Fruit fly (Drosophila melanogaster) whole organism, embryonic: ENCODE data around the gene CG8301.
A peak's percentile ranks its signal among the peaks of the same experiment; 100 is the strongest.

Source experiments
- Atf-2 ChIP-seq: fragments of 200-800 bp; sonication (Bioruptor generic); optimal IDR thresholded peaks from 2 replicates; lab custom pipeline; 2016; ENCODE audit warnings: missing biosample characterization, missing genetic modification characterization
- CG10321 ChIP-seq: fragments of 200-800 bp; sonication (Bioruptor generic); IDR thresholded peaks from 2 replicates; pipeline ENCODE4 v1.3.6; 2022; ENCODE audit warnings: missing biosample characterization, missing genetic modification characterization
- CG11085 ChIP-seq: fragments of 200-800 bp; sonication (Bioruptor generic); IDR thresholded peaks from 2 replicates; pipeline ENCODE4 v1.3.6; 2022; ENCODE audit warnings: missing biosample characterization, missing genetic modification characterization
- CG12236 ChIP-seq: fragments of 200-800 bp; sonication (Bioruptor generic); optimal IDR thresholded peaks from 2 replicates; lab custom pipeline; 2016; ENCODE audit warnings: missing biosample characterization, missing genetic modification characterization
- CG13424 ChIP-seq: fragments of 200-800 bp; sonication (Bioruptor generic); optimal IDR thresholded peaks from 2 replicates; lab custom pipeline; 2019; ENCODE audit warnings: missing biosample characterization, mild to moderate bottlenecking, missing genetic modification characterization, moderate library complexity
- CG13624 ChIP-seq: fragments of 200-800 bp; sonication (Bioruptor generic); optimal IDR thresholded peaks from 2 replicates; lab custom pipeline; 2016; ENCODE audit warnings: missing biosample characterization, missing genetic modification characterization
- CG14441 ChIP-seq: fragments of 200-800 bp; sonication (Bioruptor generic); IDR thresholded peaks from 2 replicates; pipeline ENCODE4 v1.3.6; 2022; ENCODE audit warnings: missing biosample characterization, missing genetic modification characterization
- CG14965 ChIP-seq: fragments of 200-800 bp; sonication (Bioruptor generic); optimal IDR thresholded peaks from 2 replicates; lab custom pipeline; 2016; ENCODE audit warnings: missing biosample characterization, missing genetic modification characterization, borderline replicate concordance
- CG15514 ChIP-seq: fragments of 200-800 bp; sonication (Bioruptor generic); optimal IDR thresholded peaks from 3 replicates; lab custom pipeline; 2017; ENCODE audit warnings: missing biosample characterization, missing genetic modification characterization, mild to moderate bottlenecking, moderate library complexity, missing genetic modification reagents
- CG17186 ChIP-seq: fragments of 200-800 bp; sonication (Bioruptor generic); optimal IDR thresholded peaks from 3 replicates; lab custom pipeline; 2017; ENCODE audit warnings: missing biosample characterization, missing genetic modification reagents, missing genetic modification characterization
- CG17568 ChIP-seq: fragments of 200-800 bp; sonication (Bioruptor generic); optimal IDR thresholded peaks from 2 replicates; lab custom pipeline; 2018; ENCODE audit warnings: missing biosample characterization, mild to moderate bottlenecking, missing genetic modification characterization, moderate library complexity
- CG18764 ChIP-seq: fragments of 200-800 bp; sonication (Bioruptor generic); optimal IDR thresholded peaks from 3 replicates; lab custom pipeline; 2016; ENCODE audit warnings: missing biosample characterization, missing genetic modification characterization
- CG2116 ChIP-seq: fragments of 200-800 bp; sonication (Bioruptor generic); optimal IDR thresholded peaks from 3 replicates; lab custom pipeline; 2018; ENCODE audit warnings: missing biosample characterization, mild to moderate bottlenecking, missing genetic modification characterization
- CG31388 ChIP-seq: fragments of 200-800 bp; sonication (Bioruptor generic); optimal IDR thresholded peaks from 2 replicates; lab custom pipeline; 2016; ENCODE audit warnings: missing biosample characterization, missing genetic modification characterization
- CG33557 ChIP-seq: fragments of 200-800 bp; sonication (Bioruptor generic); optimal IDR thresholded peaks from 2 replicates; lab custom pipeline; 2019; ENCODE audit warnings: missing biosample characterization, mild to moderate bottlenecking, missing genetic modification characterization, moderate library complexity
- CG3838 ChIP-seq: fragments of 200-800 bp; sonication (Bioruptor generic); optimal IDR thresholded peaks from 3 replicates; lab custom pipeline; 2016; ENCODE audit warnings: missing biosample characterization, missing genetic modification characterization
- CG4328 ChIP-seq: fragments of 200-800 bp; sonication (Bioruptor generic); optimal IDR thresholded peaks from 3 replicates; lab custom pipeline; 2017; ENCODE audit warnings: missing biosample characterization, missing genetic modification reagents, missing genetic modification characterization
- CG4617 ChIP-seq: fragments of 200-800 bp; sonication (Bioruptor generic); optimal IDR thresholded peaks from 3 replicates; lab custom pipeline; 2016; ENCODE audit warnings: missing biosample characterization, missing genetic modification characterization, borderline replicate concordance
- CG6654 ChIP-seq: fragments of 200-800 bp; sonication (Bioruptor generic); optimal IDR thresholded peaks from 2 replicates; lab custom pipeline; 2017; ENCODE audit warnings: missing biosample characterization, mild to moderate bottlenecking, missing genetic modification characterization
- CG9727 ChIP-seq: fragments of 200-800 bp; sonication (Bioruptor generic); optimal IDR thresholded peaks from 3 replicates; lab custom pipeline; 2017; ENCODE audit warnings: missing biosample characterization, mild to moderate bottlenecking, missing genetic modification characterization
- CHES-1-like ChIP-seq: fragments of 200-800 bp; sonication (Bioruptor generic); optimal IDR thresholded peaks from 2 replicates; lab custom pipeline; 2016; ENCODE audit warnings: missing biosample characterization, missing genetic modification characterization
- CoRest ChIP-seq: fragments of 200-800 bp; sonication (Bioruptor generic); optimal IDR thresholded peaks from 3 replicates; lab custom pipeline; 2018; ENCODE audit warnings: missing biosample characterization, mild to moderate bottlenecking, missing genetic modification characterization, moderate library complexity
- D19B ChIP-seq: fragments of 200-800 bp; sonication (Bioruptor generic); optimal IDR thresholded peaks from 2 replicates; lab custom pipeline; 2017; ENCODE audit warnings: missing biosample characterization, mild to moderate bottlenecking, missing genetic modification characterization
- H2.0 ChIP-seq: fragments of 200-800 bp; sonication (Bioruptor generic); IDR thresholded peaks from 2 replicates; pipeline ENCODE4 v1.3.6; 2022; ENCODE audit warnings: missing biosample characterization, missing genetic modification characterization
- Max ChIP-seq: fragments of 200-800 bp; sonication (Bioruptor generic); optimal IDR thresholded peaks from 2 replicates; lab custom pipeline; 2016; ENCODE audit warnings: missing biosample characterization, mild to moderate bottlenecking, missing genetic modification characterization
- NK7.1 ChIP-seq: fragments of 200-800 bp; sonication (Bioruptor generic); optimal IDR thresholded peaks from 3 replicates; lab custom pipeline; 2016; ENCODE audit warnings: missing biosample characterization, missing genetic modification characterization
- Oaz ChIP-seq: fragments of 200-800 bp; sonication (Bioruptor generic); IDR thresholded peaks from 2 replicates; pipeline ENCODE4 v1.3.6; 2022; ENCODE audit warnings: missing biosample characterization, missing genetic modification characterization
- TFAM ChIP-seq: fragments of 200-800 bp; sonication (Bioruptor generic); optimal IDR thresholded peaks from 2 replicates; lab custom pipeline; 2017; ENCODE audit warnings: missing biosample characterization, missing genetic modification characterization, inconsistent platforms
- ac ChIP-seq: fragments of 200-800 bp; sonication (Bioruptor generic); optimal IDR thresholded peaks from 3 replicates; lab custom pipeline; 2017; ENCODE audit warnings: missing biosample characterization, mild to moderate bottlenecking, missing genetic modification characterization
- amos ChIP-seq: fragments of 200-800 bp; sonication (Bioruptor generic); IDR thresholded peaks from 2 replicates; pipeline ENCODE4 v1.3.6; 2022; ENCODE audit warnings: missing biosample characterization, missing genetic modification characterization; ENCODE audit not compliant: partially characterized antibody
- az2 ChIP-seq: fragments of 200-800 bp; sonication (Bioruptor generic); optimal IDR thresholded peaks from 3 replicates; lab custom pipeline; 2016; ENCODE audit warnings: missing biosample characterization, missing genetic modification characterization
- bab2 ChIP-seq: fragments of 200-800 bp; sonication (Bioruptor generic); optimal IDR thresholded peaks from 2 replicates; lab custom pipeline; 2016; ENCODE audit warnings: missing biosample characterization, missing genetic modification characterization
- bbx ChIP-seq: fragments of 200-800 bp; sonication (Bioruptor generic); IDR thresholded peaks from 2 replicates; pipeline ENCODE4 v1.3.6; 2022; ENCODE audit warnings: missing biosample characterization, missing genetic modification characterization; ENCODE audit not compliant: partially characterized antibody
- corto ChIP-seq: fragments of 200-800 bp; sonication (Bioruptor generic); optimal IDR thresholded peaks from 2 replicates; lab custom pipeline; 2016; ENCODE audit warnings: missing biosample characterization, mild to moderate bottlenecking, missing genetic modification characterization, moderate library complexity
- danr ChIP-seq: fragments of 200-800 bp; sonication (Bioruptor generic); IDR thresholded peaks from 2 replicates; pipeline ENCODE4 v1.3.6; 2022; ENCODE audit warnings: missing biosample characterization, missing genetic modification characterization
- dmrt99B ChIP-seq: fragments of 200-800 bp; sonication (Bioruptor generic); optimal IDR thresholded peaks from 2 replicates; lab custom pipeline; 2018; ENCODE audit warnings: missing biosample characterization, mild to moderate bottlenecking, missing genetic modification characterization, moderate library complexity
- esg ChIP-seq: fragments of 200-800 bp; sonication (Bioruptor generic); conservative IDR thresholded peaks from 2 replicates; pipeline ENCODE4 v1.3.6; 2022; ENCODE audit warnings: missing biosample characterization, missing genetic modification characterization
- gro ChIP-seq: fragments of 200-800 bp; sonication (Bioruptor generic); optimal IDR thresholded peaks from 2 replicates; lab custom pipeline; 2016; ENCODE audit warnings: missing biosample characterization, missing genetic modification characterization
- gsb ChIP-seq: fragments of 200-800 bp; sonication (Bioruptor generic); IDR thresholded peaks from 2 replicates; pipeline ENCODE4 v1.3.6; 2022; ENCODE audit warnings: missing biosample characterization, missing genetic modification characterization
- gt ChIP-seq: fragments of 200-800 bp; sonication (Bioruptor generic); IDR thresholded peaks from 2 replicates; pipeline ENCODE4 v1.3.6; 2022; ENCODE audit warnings: missing biosample characterization, missing genetic modification characterization
- ham ChIP-seq: fragments of 200-800 bp; sonication (Bioruptor generic); IDR thresholded peaks from 2 replicates; pipeline ENCODE4 v1.3.6; 2022; ENCODE audit warnings: missing biosample characterization, missing genetic modification characterization
- inv ChIP-seq: fragments of 200-800 bp; sonication (Bioruptor generic); IDR thresholded peaks from 2 replicates; pipeline ENCODE4 v1.3.6; 2022; ENCODE audit warnings: missing biosample characterization, missing genetic modification characterization; ENCODE audit not compliant: partially characterized antibody
- jing ChIP-seq: fragments of 200-800 bp; sonication (Bioruptor generic); optimal IDR thresholded peaks from 2 replicates; lab custom pipeline; 2018; ENCODE audit warnings: missing biosample characterization, mild to moderate bottlenecking, missing genetic modification characterization
- kay ChIP-seq: fragments of 200-800 bp; sonication (Bioruptor generic); optimal IDR thresholded peaks from 2 replicates; lab custom pipeline; 2016; ENCODE audit warnings: missing biosample characterization, missing genetic modification characterization
- mam ChIP-seq: fragments of 200-800 bp; sonication (Bioruptor generic); optimal IDR thresholded peaks from 3 replicates; lab custom pipeline; 2016; ENCODE audit warnings: missing biosample characterization, missing genetic modification characterization
- onecut ChIP-seq: fragments of 200-800 bp; sonication (Bioruptor generic); IDR thresholded peaks from 2 replicates; pipeline ENCODE4 v1.3.6; 2022; ENCODE audit warnings: missing biosample characterization, missing genetic modification characterization
- pfk ChIP-seq: fragments of 200-800 bp; sonication (Bioruptor generic); optimal IDR thresholded peaks from 2 replicates; lab custom pipeline; 2018; ENCODE audit warnings: missing biosample characterization, mild to moderate bottlenecking, missing genetic modification characterization, moderate library complexity
- pnt ChIP-seq: fragments of 200-800 bp; sonication (Bioruptor generic); optimal IDR thresholded peaks from 3 replicates; lab custom pipeline; 2016; ENCODE audit warnings: missing biosample characterization, missing genetic modification characterization
- repo ChIP-seq: fragments of 200-800 bp; sonication (Bioruptor generic); optimal IDR thresholded peaks from 2 replicates; lab custom pipeline; 2016; ENCODE audit warnings: missing biosample characterization, missing genetic modification characterization
- sim ChIP-seq: fragments of 200-800 bp; sonication (Bioruptor generic); IDR thresholded peaks from 2 replicates; pipeline ENCODE4 v1.3.6; 2022; ENCODE audit warnings: missing biosample characterization, missing genetic modification characterization
- twi ChIP-seq: fragments of 200-800 bp; optimal IDR thresholded peaks from 2 replicates; lab custom pipeline; 2019; ENCODE audit warnings: missing biosample characterization, mild to moderate bottlenecking, missing genetic modification characterization, moderate library complexity
- unc-4 ChIP-seq: fragments of 200-800 bp; sonication (Bioruptor generic); IDR thresholded peaks from 2 replicates; pipeline ENCODE4 v1.3.6; 2022; ENCODE audit warnings: missing biosample characterization, missing genetic modification characterization; ENCODE audit not compliant: partially characterized antibody

Gene CG8301

dm6 chr3R:9600558-9600959 is 19.5 kb downstream of the CG8301 start (continued):
- TF ChIP-seq CG14441 (GFP tag; lab: Robert Waterston, UW) (peak; percentile 47; the same call in 1 of the 2 replicates), az2 (GFP tag; lab: Kevin White, UChicago) (no peak), CG2116 (GFP tag; lab: Kevin White, UChicago) (no peak), CG17186 (GFP tag; lab: Kevin White, UChicago) (no peak), mam (GFP tag; lab: Kevin White, UChicago) (no peak), CG11085 (GFP tag; lab: Robert Waterston, UW) (0 out of 2 replicates have a peak, but pooled peaks have one; percentile 27), CG33557 (GFP tag; lab: Kevin White, UChicago) (peak; percentile 39), Max (GFP tag; lab: Kevin White, UChicago) (no peak), CG6654 (GFP tag; lab: Kevin White, UChicago) (no peak), pnt (GFP tag; lab: Kevin White, UChicago) (no peak), kay (GFP tag; lab: Kevin White, UChicago) (peak; percentile 43), CG10321 (GFP tag; lab: Robert Waterston, UW) (no peak), ac (GFP tag; lab: Kevin White, UChicago) (no peak), NK7.1 (GFP tag; lab: Kevin White, UChicago) (no peak), CG12236 (GFP tag; lab: Kevin White, UChicago) (no peak), jing (no peak), dmrt99B (tag; lab: Kevin White, UChicago) (peak; percentile 56), CoRest (tag; lab: Kevin White, UChicago) (peak; percentile 50), sim (GFP tag; lab: Robert Waterston, UW) (no peak), ham (GFP tag; lab: Robert Waterston, UW) (no peak), CG4617 (GFP tag; lab: Kevin White, UChicago) (no peak), bbx (GFP tag; lab: Robert Waterston, UW) (no peak), Oaz (GFP tag; lab: Robert Waterston, UW) (no peak), TFAM (GFP tag; lab: Kevin White, UChicago) (no peak), repo (no peak), CG13424 (tag; lab: Kevin White, UChicago) (peak; percentile 24), inv (GFP tag; lab: Robert Waterston, UW) (no peak), pfk (GFP tag; lab: Kevin White, UChicago) (no peak), Atf-2 (GFP tag; lab: Kevin White, UChicago) (no peak), CG3838 (GFP tag; lab: Kevin White, UChicago) (no peak), CG31388 (GFP tag; lab: Kevin White, UChicago) (no peak), H2.0 (GFP tag; lab: Robert Waterston, UW) (no peak), unc-4 (GFP tag; lab: Robert Waterston, UW) (no peak), CG14965 (GFP tag; lab: Kevin White, UChicago) (no peak), onecut (GFP tag; lab: Robert Waterston, UW) (no peak), CHES-1-like (GFP tag; lab: Kevin White, UChicago) (no peak), esg (no peak), CG15514 (GFP tag; lab: Kevin White, UChicago) (peak; percentile 53), gro (GFP tag; lab: Kevin White, UChicago) (no peak), gsb (GFP tag; lab: Robert Waterston, UW) (no peak), amos (GFP tag; lab: Robert Waterston, UW) (no peak), D19B (GFP tag; lab: Kevin White, UChicago) (peak; percentile 41), CG13624 (GFP tag; lab: Kevin White, UChicago) (peak; percentile 33), gt (GFP tag; lab: Robert Waterston, UW) (no peak), corto (GFP tag; lab: Kevin White, UChicago) (no peak), CG18764 (GFP tag; lab: Kevin White, UChicago) (no peak), danr (GFP tag; lab: Robert Waterston, UW) (no peak), bab2 (GFP tag; lab: Kevin White, UChicago) (no peak), CG4328 (peak; percentile 28), CG17568 (GFP tag; lab: Kevin White, UChicago) (peak; percentile 36), twi (tag; lab: Kevin White, UChicago) (no peak), CG9727 (peak; percentile 72)
